Worm (Caenorhabditis elegans): ENCODE measurements around the gene glc-4.

ce11 chrII:7211280-7211679 is 36.5 kb upstream of the glc-4 start, which contains the start of gene E04F6.8:
- TF ChIP-seq nfya-1 (tag; optimal IDR thresholded peaks at IDR 0.05; ENCODE audit: borderline replicate concordance, insufficient read depth) (no peak), let-526 (GFP tag; IDR thresholded peaks at IDR 0.05) (no peak), hrde-1 (tag; optimal IDR thresholded peaks at IDR 0.05; ENCODE audit: borderline replicate concordance) (no peak), zfh-2 (GFP tag; conservative IDR thresholded peaks at IDR 0.05) (no peak)

Measured in whole organism, young adult.